Fruit fly (Drosophila melanogaster): ENCODE results near the gene VhaAC39-2.

The VhaAC39-2 gene

dm6 chr3R:23141678-23142338 lies 17.3 kb downstream of the VhaAC39-2 start, which contains the start of gene hh (continued):
- TF ChIP-seq CG17186 (GFP tag; optimal IDR thresholded peaks at IDR 0.05) (no peak), CG32532 (GFP tag; IDR thresholded peaks at IDR 0.05) (peak; percentile 9; the same call in 1 of the 2 replicates), MTF-1 (GFP tag; optimal IDR thresholded peaks at IDR 0.05; ENCODE audit: borderline replicate concordance) (no peak), CG15479 (GFP tag; optimal IDR thresholded peaks at IDR 0.05) (peak; percentile 93), psq (GFP tag; optimal IDR thresholded peaks at IDR 0.05) (no peak), bbx (GFP tag; IDR thresholded peaks at IDR 0.05; ENCODE audit: partially characterized antibody) (0 out of 2 replicates have a peak, but pooled peaks have one; percentile 24), CG17361 (GFP tag; IDR thresholded peaks at IDR 0.05) (no peak), sd (tag; optimal IDR thresholded peaks at IDR 0.05) (peak; percentile 40), H2.0 (GFP tag; IDR thresholded peaks at IDR 0.05) (no peak), CG18619 (GFP tag; optimal IDR thresholded peaks at IDR 0.05) (no peak), Med (GFP tag) (peak; percentile 66), twi (tag; optimal IDR thresholded peaks at IDR 0.05) (peak; percentile 97), CG18764 (GFP tag; optimal IDR thresholded peaks at IDR 0.05) (no peak), CG13287 (GFP tag; IDR thresholded peaks at IDR 0.05; ENCODE audit: partially characterized antibody) (peak; percentile 11; the same call in 1 of the 2 replicates), CrebB (tag; optimal IDR thresholded peaks at IDR 0.05) (no peak), Adf1 (GFP tag; IDR thresholded peaks at IDR 0.05) (peak; percentile 35; the same call in 1 of the 2 replicates), vnd (GFP tag; IDR thresholded peaks at IDR 0.05; ENCODE audit: partially characterized antibody) (peak; percentile 50; the same call in 2 of the 3 replicates), nmo (GFP tag; optimal IDR thresholded peaks at IDR 0.05) (no peak), Elba2 (GFP tag; optimal IDR thresholded peaks at IDR 0.05) (peak; percentile 83), gsb-n (tag; optimal IDR thresholded peaks at IDR 0.05) (peak; percentile 26), Sin3A (optimal IDR thresholded peaks at IDR 0.05) (no peak), CG1832 (GFP tag; optimal IDR thresholded peaks at IDR 0.05) (peak; percentile 64), Dfd (GFP tag; optimal IDR thresholded peaks at IDR 0.05) (peak in 1 of 2 experiments; percentile 66), vvl (GFP tag; IDR thresholded peaks at IDR 0.05) (0 out of 2 replicates have a peak, but pooled peaks have one; percentile 24), CG12104 (GFP tag; optimal IDR thresholded peaks at IDR 0.05) (no peak), sna (GFP tag; IDR thresholded peaks at IDR 0.05; ENCODE audit: partially characterized antibody) (no peak), cwo (GFP tag; optimal IDR thresholded peaks at IDR 0.05) (no peak), dati (GFP tag; IDR thresholded peaks at IDR 0.05) (no peak), Dll (GFP tag; IDR thresholded peaks at IDR 0.05; ENCODE audit: partially characterized antibody) (no peak), tx (GFP tag; optimal IDR thresholded peaks at IDR 0.05) (no peak), fd3F (GFP tag; optimal IDR thresholded peaks at IDR 0.05) (no peak), tll (GFP tag; optimal IDR thresholded peaks at IDR 0.05) (peak in 1 of 2 experiments; percentile 59), CG8478 (optimal IDR thresholded peaks at IDR 0.05) (peak; percentile 99), kni (GFP tag; optimal IDR thresholded peaks at IDR 0.05) (peak; percentile 57), Nf-YC (tag; optimal IDR thresholded peaks at IDR 0.05) (peak; percentile 95), slou (GFP tag; optimal IDR thresholded peaks at IDR 0.05) (no peak), CG2712 (tag; optimal IDR thresholded peaks at IDR 0.05) (peak; percentile 17), D (optimal IDR thresholded peaks at IDR 0.05) (peak; percentile 98), D (GFP tag; optimal IDR thresholded peaks at IDR 0.05) (no peak), Drgx (GFP tag; IDR thresholded peaks at IDR 0.05) (no peak), CG10979 (tag; optimal IDR thresholded peaks at IDR 0.05) (no peak), CG10543 (GFP tag; optimal IDR thresholded peaks at IDR 0.05) (peak; percentile 21), CG17359 (tag; optimal IDR thresholded peaks at IDR 0.05) (no peak), CG8290 (GFP tag; optimal IDR thresholded peaks at IDR 0.05) (no peak), CG8290 (tag; optimal IDR thresholded peaks at IDR 0.05) (peak in 1 of 2 experiments; percentile 31)

Data from whole organism, embryonic.